Fruit fly (Drosophila melanogaster) whole organism: Measurements from ENCODE around the gene CG18814.

ENCODE experiments used
- Dll ChIP-seq: fragments of >200 bp; optimal IDR thresholded peaks from 2 replicates; lab custom pipeline; 2017
- EcR ChIP-seq, 2 experiments: fragments of >200 bp; optimal IDR thresholded peaks; 2 replicates each; lab custom pipeline; 2017; ENCODE audit warnings: missing biosample characterization in 2 of 2, missing genetic modification characterization in 2 of 2, missing genetic modification reagents in 2 of 2
- pan ChIP-seq: fragments of >200 bp; optimal IDR thresholded peaks from 2 replicates; lab custom pipeline; 2017
- psq ChIP-seq: fragments of >200 bp; optimal IDR thresholded peaks from 2 replicates; lab custom pipeline; 2017
- usp ChIP-seq: fragments of >200 bp; optimal IDR thresholded peaks from 2 replicates; lab custom pipeline; 2017; ENCODE audit warnings: missing biosample characterization, missing genetic modification characterization, mixed read lengths

DNA sequence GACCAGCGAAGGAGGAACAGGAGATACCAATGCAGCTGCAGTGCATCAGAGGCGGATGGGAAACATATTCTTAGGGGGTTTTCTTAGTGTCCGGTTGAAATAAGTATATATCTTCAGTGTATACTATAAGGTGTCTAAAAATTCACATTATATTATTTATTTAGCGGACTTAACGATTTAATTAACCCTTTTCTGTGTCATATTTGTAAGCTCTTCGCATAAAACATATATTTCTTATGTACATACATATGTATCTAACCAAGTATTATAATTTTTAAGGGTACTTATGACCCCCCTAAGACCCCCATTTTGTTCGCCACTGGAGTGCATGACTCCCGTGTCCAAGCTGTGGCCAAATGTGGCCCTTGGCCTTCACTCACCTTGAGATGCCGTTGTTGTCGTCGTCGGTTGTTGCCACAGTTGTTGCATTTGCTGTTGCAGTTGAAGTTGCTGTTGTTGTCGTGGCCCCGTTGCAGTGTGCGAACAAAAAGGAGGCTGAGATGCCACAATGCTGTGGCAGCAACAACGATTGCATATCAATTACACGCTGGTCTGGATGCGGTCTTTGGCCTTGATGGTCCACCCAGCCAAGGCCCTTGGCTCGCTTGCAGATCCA, 8.3 kb upstream of the CG18814 start:
- no peak for TF ChIP-seq psq (lab: Kevin White, UChicago)
- no peak for TF ChIP-seq EcR (GFP tag; optimal IDR thresholded peaks at IDR 0.05; lab: Kevin White, UChicago)
- TF ChIP-seq usp (GFP tag; lab: Kevin White, UChicago), result no peak
- TF ChIP-seq Dll, result no peak
- no peak for TF ChIP-seq pan (lab: Kevin White, UChicago)
